Worm (Caenorhabditis elegans) whole organism, L4 larva: ENCODE data around the gene puf-12.

Source experiments
- F10B5.3 ChIP-seq: sonication (generic microtip); optimal IDR thresholded peaks from 2 replicates; lab custom pipeline; 2016; ENCODE audit warnings: mild to moderate bottlenecking, missing genetic modification characterization, missing compliant biosample characterization
- F44E2.7 ChIP-seq: fragments of 200-800 bp; sonication (Bioruptor generic); IDR thresholded peaks from 2 replicates; pipeline ENCODE4 v2.1.2; 2022; ENCODE audit warnings: missing genetic modification characterization, missing compliant biosample characterization
- R02D3.7 ChIP-seq: fragments of 150-350 bp; sonication (generic microtip); optimal IDR thresholded peaks from 3 replicates; lab custom pipeline; 2014; ENCODE audit warnings: missing biosample characterization, missing genetic modification characterization
- ZK546.5 ChIP-seq, 2 experiments: sonication (generic microtip); optimal IDR thresholded peaks; 2 replicates each; lab custom pipeline; 2017; ENCODE audit warnings: missing biosample characterization in 2 of 2, missing genetic modification characterization in 2 of 2
- aha-1 ChIP-seq: fragments of 150-350 bp; peaks from one replicate; lab custom pipeline; 2014; ENCODE audit warnings: missing biosample characterization, missing genetic modification characterization
- aly-2 ChIP-seq: sonication (generic microtip); optimal IDR thresholded peaks from 2 replicates; lab custom pipeline; 2018; ENCODE audit warnings: missing biosample characterization, missing genetic modification characterization
- attf-4 ChIP-seq: sonication (generic microtip); optimal IDR thresholded peaks from 3 replicates; lab custom pipeline; 2017; ENCODE audit warnings: missing biosample characterization, missing genetic modification characterization
- ceh-20 ChIP-seq: fragments of 200-800 bp; sonication (Bioruptor generic); IDR thresholded peaks from 2 replicates; pipeline ENCODE4 v1.3.6; 2022; ENCODE audit warnings: missing genetic modification reagents, missing genetic modification characterization, missing compliant biosample characterization
- ces-1 ChIP-seq: fragments of 150-350 bp; sonication (generic microtip); optimal IDR thresholded peaks from 4 replicates; lab custom pipeline; 2014; ENCODE audit warnings: missing biosample characterization, missing genetic modification reagents, missing genetic modification characterization
- daf-16 ChIP-seq, 3 experiments: sonication (generic microtip); optimal IDR thresholded peaks; 2 replicates each; lab custom pipeline; 2016 to 2017; ENCODE audit warnings: missing genetic modification characterization in 3 of 3, missing genetic modification reagents in 3 of 3, mild to moderate bottlenecking in 2 of 3, missing compliant biosample characterization in 2 of 3, missing biosample characterization in 1 of 3, moderate library complexity in 1 of 3
- dmd-6 ChIP-seq: fragments of 200-800 bp; sonication (Bioruptor generic); IDR thresholded peaks from 2 replicates; pipeline ENCODE4 v1.3.6; 2022; ENCODE audit warnings: missing genetic modification reagents, missing genetic modification characterization, missing compliant biosample characterization
- dmd-8 ChIP-seq: fragments of 200-800 bp; sonication (Bioruptor generic); IDR thresholded peaks from 2 replicates; pipeline ENCODE4 v1.3.6; 2022; ENCODE audit warnings: missing genetic modification characterization, missing compliant biosample characterization
- dmd-9 ChIP-seq: fragments of 200-800 bp; sonication (Bioruptor generic); IDR thresholded peaks from 2 replicates; pipeline ENCODE4 v1.3.6; 2022; ENCODE audit warnings: missing genetic modification reagents, missing genetic modification characterization, missing compliant biosample characterization
- dpl-1 ChIP-seq: fragments of 150-350 bp; optimal IDR thresholded peaks from 2 replicates; lab custom pipeline; 2014; ENCODE audit warnings: missing biosample characterization, missing genetic modification reagents, missing genetic modification characterization
- fos-1 ChIP-seq: fragments of 150-350 bp; optimal IDR thresholded peaks from 2 replicates; lab custom pipeline; 2014; ENCODE audit warnings: missing biosample characterization, missing genetic modification characterization
- hlh-11 ChIP-seq: fragments of 200-800 bp; sonication (Bioruptor generic); optimal IDR thresholded peaks from 2 replicates; lab custom pipeline; 2018; ENCODE audit warnings: mild to moderate bottlenecking, missing genetic modification characterization, missing compliant biosample characterization
- hmg-1.1 ChIP-seq: fragments of 200-800 bp; sonication (Bioruptor generic); IDR thresholded peaks from 2 replicates; pipeline ENCODE4 v1.3.6; 2022; ENCODE audit warnings: missing genetic modification reagents, missing genetic modification characterization, missing compliant biosample characterization
- lin-15B ChIP-seq: fragments of 150-350 bp; sonication (generic microtip); optimal IDR thresholded peaks from 3 replicates; lab custom pipeline; 2014; ENCODE audit warnings: missing biosample characterization, missing genetic modification characterization
- lir-3 ChIP-seq: sonication (generic microtip); optimal IDR thresholded peaks from 2 replicates; lab custom pipeline; 2016; ENCODE audit warnings: mild to moderate bottlenecking, missing genetic modification characterization, missing compliant biosample characterization
- mdl-1 ChIP-seq, 2 experiments: fragments of 150-350 bp in 1 of 2; sonication (generic microtip) in 1 of 2; optimal IDR thresholded peaks; 2 replicates each; lab custom pipeline; 2014 to 2017; ENCODE audit warnings: missing biosample characterization in 2 of 2, missing genetic modification characterization in 2 of 2
- mep-1 ChIP-seq: fragments of 150-350 bp; sonication (generic microtip); optimal IDR thresholded peaks from 3 replicates; lab custom pipeline; 2014; ENCODE audit warnings: missing biosample characterization, missing genetic modification characterization
- mxl-2 ChIP-seq: fragments of 200-800 bp; sonication (Bioruptor generic); conservative IDR thresholded peaks from 2 replicates; pipeline ENCODE4 v1.3.6; 2022; ENCODE audit warnings: missing genetic modification reagents, missing genetic modification characterization, missing compliant biosample characterization
- mxl-3 ChIP-seq: fragments of 200-800 bp; sonication (Bioruptor generic); optimal IDR thresholded peaks from 2 replicates; lab custom pipeline; 2018; ENCODE audit warnings: mild to moderate bottlenecking, missing genetic modification characterization, missing compliant biosample characterization
- nhr-11 ChIP-seq: fragments of 150-350 bp; optimal IDR thresholded peaks from 2 replicates; lab custom pipeline; 2014; ENCODE audit warnings: missing biosample characterization, missing genetic modification characterization
- nhr-111 ChIP-seq: fragments of 200-800 bp; sonication (Bioruptor generic); optimal IDR thresholded peaks from 2 replicates; lab custom pipeline; 2018; ENCODE audit warnings: mild to moderate bottlenecking, missing genetic modification characterization, missing compliant biosample characterization
- nhr-28 ChIP-seq: fragments of 150-350 bp; optimal IDR thresholded peaks from 2 replicates; lab custom pipeline; 2014; ENCODE audit warnings: missing biosample characterization, missing genetic modification characterization
- nhr-6 ChIP-seq: fragments of 150-350 bp; optimal IDR thresholded peaks from 2 replicates; lab custom pipeline; 2014; ENCODE audit warnings: missing biosample characterization, missing genetic modification characterization
- nhr-76 ChIP-seq: fragments of 150-350 bp; optimal IDR thresholded peaks from 2 replicates; lab custom pipeline; 2014; ENCODE audit warnings: missing biosample characterization, missing genetic modification characterization
- php-3 ChIP-seq: fragments of 200-800 bp; sonication (Bioruptor generic); IDR thresholded peaks from 2 replicates; pipeline ENCODE4 v1.3.6; 2022; ENCODE audit warnings: missing genetic modification reagents, missing genetic modification characterization, missing compliant biosample characterization
- pqm-1 ChIP-seq: sonication (generic microtip); optimal IDR thresholded peaks from 2 replicates; lab custom pipeline; 2017; ENCODE audit warnings: missing biosample characterization, missing genetic modification characterization
- rbr-2 ChIP-seq: sonication (generic microtip); optimal IDR thresholded peaks from 2 replicates; lab custom pipeline; 2016; ENCODE audit warnings: missing genotype, missing genetic modification characterization, missing compliant biosample characterization
- saeg-2 ChIP-seq: fragments of 200-800 bp; sonication (Bioruptor generic); IDR thresholded peaks from 2 replicates; pipeline ENCODE4 v1.3.6; 2022; ENCODE audit warnings: missing genetic modification reagents, missing genetic modification characterization, missing compliant biosample characterization
- skn-1 ChIP-seq: fragments of 150-350 bp; optimal IDR thresholded peaks from 2 replicates; lab custom pipeline; 2014; ENCODE audit warnings: missing biosample characterization, missing genetic modification characterization
- snpc-1.2 ChIP-seq: fragments of 200-800 bp; sonication (Bioruptor generic); IDR thresholded peaks from 2 replicates; pipeline ENCODE4 v1.3.6; 2022; ENCODE audit warnings: missing genetic modification reagents, missing genetic modification characterization, missing compliant biosample characterization
- snpc-4 ChIP-seq: fragments of 150-350 bp; optimal IDR thresholded peaks from 2 replicates; lab custom pipeline; 2014; ENCODE audit warnings: missing biosample characterization, missing genetic modification characterization
- spr-1 ChIP-seq: sonication (generic microtip); optimal IDR thresholded peaks from 2 replicates; lab custom pipeline; 2016; ENCODE audit warnings: mild to moderate bottlenecking, missing genetic modification characterization, missing compliant biosample characterization
- tra-1 ChIP-seq: fragments of 200-800 bp; sonication (Bioruptor generic); IDR thresholded peaks from 2 replicates; pipeline ENCODE4 v1.3.6; 2022; ENCODE audit warnings: missing genetic modification reagents, missing genetic modification characterization, missing compliant biosample characterization
- unc-62 ChIP-seq, 3 experiments: fragments of 150-350 bp in 1 of 3; sonication (generic microtip); optimal IDR thresholded peaks in 2 of 3; peaks in 1 of 3; 1 replicate in 1 of 3; 2 replicates in 2 of 3; lab custom pipeline; 2014 to 2017; ENCODE audit warnings: missing biosample characterization in 3 of 3, missing genetic modification characterization in 3 of 3, missing genetic modification reagents in 3 of 3, missing genotype in 1 of 3
- zag-1 ChIP-seq: fragments of 150-350 bp; optimal IDR thresholded peaks from 2 replicates; lab custom pipeline; 2014; ENCODE audit warnings: missing biosample characterization, missing genetic modification characterization
- ztf-7 ChIP-seq: fragments of 150-350 bp; optimal IDR thresholded peaks from 2 replicates; lab custom pipeline; 2014; ENCODE audit warnings: missing biosample characterization, missing genetic modification characterization

puf-12 gene

DNA sequence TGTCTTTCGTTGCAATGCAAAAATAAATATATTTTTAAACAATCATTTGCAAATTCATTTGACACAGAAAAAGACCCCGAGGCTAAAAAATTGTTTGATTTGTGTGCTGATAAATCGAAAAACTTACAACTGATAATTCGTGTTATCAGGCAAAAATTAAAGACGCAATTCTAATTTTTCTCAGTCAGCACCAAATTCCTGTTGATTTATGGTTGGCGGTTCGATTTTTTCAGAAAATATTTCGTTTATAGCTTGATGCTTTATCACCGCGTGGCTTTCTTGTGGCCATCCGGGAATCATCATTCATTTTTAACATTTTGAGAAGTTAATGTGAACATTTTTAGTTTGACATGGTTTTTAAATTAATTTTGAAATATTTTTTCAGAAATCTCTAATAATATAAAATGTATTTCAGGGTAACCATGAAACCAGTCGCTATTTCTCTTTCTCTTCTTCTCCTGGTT, 39.1 kb downstream of the puf-12 start, which contains the start of gene asah-2 (continued):
- TF ChIP-seq ceh-20 (GFP tag; lab: Robert Waterston, UW) (no peak), aly-2 (no peak), nhr-6 (tag; lab: Kevin White, UChicago) (no peak), F10B5.3 (tag; lab: Kevin White, UChicago) (no peak), pqm-1 (peak; percentile 77), R02D3.7 (tag; lab: Kevin White, UChicago) (no peak), daf-16 (GFP tag; optimal IDR thresholded peaks at IDR 0.05; lab: Kevin White, UChicago) (no peak), daf-16 (tag; optimal IDR thresholded peaks at IDR 0.05; lab: Kevin White, UChicago) (no peak), rbr-2 (tag; lab: Kevin White, UChicago) (no peak), unc-62 (GFP tag; optimal IDR thresholded peaks at IDR 0.05 in 1 of 2; lab: Kevin White, UChicago) (no peak), unc-62 (tag; optimal IDR thresholded peaks at IDR 0.05; lab: Kevin White, UChicago) (no peak), aha-1 (tag; lab: Kevin White, UChicago) (no peak), dpl-1 (no peak), nhr-111 (GFP tag; lab: Kevin White, UChicago) (no peak), mxl-2 (no peak), dmd-6 (GFP tag; lab: Robert Waterston, UW) (peak; percentile 63), dmd-8 (GFP tag; lab: Robert Waterston, UW) (no peak), saeg-2 (GFP tag; lab: Robert Waterston, UW) (no peak), lin-15B (tag; lab: Kevin White, UChicago) (no peak), snpc-1.2 (GFP tag; lab: Robert Waterston, UW) (no peak), snpc-4 (tag; lab: Kevin White, UChicago) (no peak), hlh-11 (tag; lab: Kevin White, UChicago) (peak; percentile 8), fos-1 (tag; lab: Kevin White, UChicago) (no peak), ztf-7 (tag; lab: Kevin White, UChicago) (no peak), mdl-1 (tag; optimal IDR thresholded peaks at IDR 0.05; lab: Kevin White, UChicago) (no peak), nhr-76 (tag; lab: Kevin White, UChicago) (no peak), dmd-9 (GFP tag; lab: Robert Waterston, UW) (no peak), zag-1 (tag; lab: Kevin White, UChicago) (no peak), nhr-28 (tag; lab: Kevin White, UChicago) (peak; percentile 41), ces-1 (GFP tag; lab: Kevin White, UChicago) (no peak), lir-3 (tag; lab: Kevin White, UChicago) (no peak), hmg-1.1 (GFP tag; lab: Robert Waterston, UW) (no peak), mep-1 (tag; lab: Kevin White, UChicago) (no peak), tra-1 (no peak), ZK546.5 (tag; optimal IDR thresholded peaks at IDR 0.05; lab: Kevin White, UChicago) (no peak), attf-4 (no peak), spr-1 (tag; lab: Kevin White, UChicago) (no peak), mxl-3 (GFP tag; lab: Kevin White, UChicago) (peak; percentile 66)

ce11 chrII:10144092-10144491, 44.0 kb downstream of the puf-12 start, which contains the start of gene F27E5.3:
Gene F27E5.3 (minus strand): TSS chrII:10144192.
- TF ChIP-seq php-3 (GFP tag; lab: Robert Waterston, UW), result no peak
- no peak for TF ChIP-seq lir-3 (tag; lab: Kevin White, UChicago)
- TF ChIP-seq skn-1 (tag; lab: Kevin White, UChicago), result no peak
- TF ChIP-seq nhr-11, result no peak
- TF ChIP-seq unc-62 (GFP tag; optimal IDR thresholded peaks at IDR 0.05 in 1 of 2; lab: Kevin White, UChicago), result peak in 1 of 2 experiments; percentile 70
- no peak for TF ChIP-seq unc-62 (tag; optimal IDR thresholded peaks at IDR 0.05; lab: Kevin White, UChicago)

DNA sequence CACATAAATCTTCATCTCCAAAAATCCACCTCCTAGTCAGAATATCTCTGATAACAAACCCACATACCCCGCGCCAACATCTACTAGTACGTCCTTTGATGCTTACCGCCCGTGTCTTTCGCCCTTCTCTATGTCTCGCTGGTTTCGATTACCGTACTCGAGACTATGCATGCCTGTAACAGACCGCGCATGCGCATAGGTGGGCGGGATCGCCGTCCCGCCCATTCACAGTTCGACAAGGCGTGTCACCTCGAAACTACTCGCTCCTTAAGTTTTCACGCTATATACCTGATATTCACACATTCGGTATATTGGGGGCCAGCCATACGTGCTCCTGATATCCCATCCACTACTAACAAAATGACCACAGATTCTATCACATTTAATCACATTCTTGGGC, 46.4 kb downstream of the puf-12 start, which contains the start of gene pax-3:
Gene pax-3 (plus strand): TSS at position 83 of the 400 bp plus-strand sequence.
- TF ChIP-seq F44E2.7, result no peak
- peak; percentile 88 for TF ChIP-seq aha-1 (tag; lab: Kevin White, UChicago)
- peak in 1 of 2 experiments; percentile 3 for TF ChIP-seq unc-62 (GFP tag; optimal IDR thresholded peaks at IDR 0.05 in 1 of 2; lab: Kevin White, UChicago)
- no peak for TF ChIP-seq unc-62 (tag; optimal IDR thresholded peaks at IDR 0.05; lab: Kevin White, UChicago)
